Worm (Caenorhabditis elegans) whole organism, dauer: ENCODE results near the gene smk-1.

Source experiments
- unc-62 ChIP-seq: sonication (generic microtip); optimal IDR thresholded peaks from 2 replicates; lab custom pipeline; 2017; ENCODE audit warnings: missing biosample characterization, missing genetic modification reagents, missing genetic modification characterization

smk-1 gene

DNA sequence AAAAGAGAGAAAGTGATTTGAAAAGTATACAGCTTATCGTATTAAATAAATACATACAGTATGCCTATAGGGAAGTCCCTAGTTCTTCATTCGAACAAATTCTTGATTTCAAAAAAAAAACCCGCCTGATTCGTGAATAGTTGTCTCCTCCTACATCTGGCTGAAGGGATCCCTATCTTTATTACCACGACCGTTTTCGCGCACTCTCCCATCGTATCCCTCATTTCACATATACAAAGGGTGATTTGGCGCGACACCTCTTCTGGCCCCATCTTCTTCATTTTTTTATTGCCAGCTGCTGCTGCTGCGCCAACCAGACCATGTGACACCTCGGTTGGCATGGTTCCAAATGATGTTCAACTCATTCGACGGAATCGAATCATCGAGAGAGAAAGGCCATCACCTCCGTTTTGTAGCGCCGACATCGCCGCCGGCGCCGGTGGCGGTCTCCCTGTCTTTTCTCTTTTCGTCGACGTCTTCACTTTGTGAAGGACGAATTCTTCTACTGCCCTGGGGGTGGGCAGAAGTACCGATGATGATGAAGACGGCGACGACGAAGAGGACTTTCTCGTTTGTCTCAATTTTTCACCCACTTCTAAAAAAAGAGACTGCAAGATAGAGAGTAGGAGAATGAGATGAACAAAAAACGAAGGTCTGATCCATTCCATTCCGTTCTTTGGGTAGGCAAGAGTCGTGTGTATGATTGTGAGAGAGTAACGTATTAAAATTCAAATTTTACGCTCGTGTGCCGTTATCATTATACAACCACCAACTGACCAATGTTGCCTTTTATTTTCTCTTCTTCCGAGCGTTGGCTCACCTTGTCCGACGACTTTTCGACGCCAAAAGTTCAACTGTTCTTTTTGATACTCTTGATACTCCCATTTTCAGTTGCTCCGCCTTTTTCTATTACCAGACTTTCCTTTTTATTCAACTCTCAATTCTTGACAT is 54.7 kb downstream of the smk-1 start:
- TF ChIP-seq unc-62 = no peak

DNA sequence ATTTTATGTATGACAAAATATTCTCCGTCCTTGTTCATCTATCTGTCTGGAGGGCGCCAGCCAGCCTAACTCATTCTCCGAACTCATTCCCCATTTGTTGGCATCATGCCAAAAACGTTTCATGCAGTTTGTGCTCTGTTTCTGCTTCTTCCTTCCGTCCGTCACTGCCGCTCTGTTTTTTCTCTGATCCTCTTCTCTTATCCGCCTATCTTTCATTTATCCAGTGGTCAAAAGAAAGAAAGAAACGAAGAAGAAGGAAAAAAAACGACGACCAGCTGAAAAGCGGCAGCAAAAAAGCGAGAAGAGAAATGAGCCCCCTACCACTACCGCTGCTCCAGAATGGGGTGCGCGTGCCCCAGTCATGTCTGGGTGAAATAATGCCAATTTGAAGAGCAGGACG is 55.4 kb downstream of the smk-1 start:
- no peak for TF ChIP-seq unc-62
